Worm (Caenorhabditis elegans): ENCODE results near the gene Y62E10A.24.

Gene Y62E10A.24

ce11 chrIV:13388779-13389178, 18.3 kb downstream of the Y62E10A.24 start (continued):
- no peak for TF ChIP-seq Y79H2A.3 (GFP tag; conservative IDR thresholded peaks at IDR 0.05)
- TF ChIP-seq nhr-27 (tag; optimal IDR thresholded peaks at IDR 0.05) = no peak
- no peak for TF ChIP-seq hlh-26 (GFP tag; conservative IDR thresholded peaks at IDR 0.05)
- peak; percentile 62 for TF ChIP-seq ama-1 (optimal IDR thresholded peaks at IDR 0.05)
- TF ChIP-seq ama-1 (GFP tag; optimal IDR thresholded peaks at IDR 0.05) = no peak
- peak; percentile 36 for TF ChIP-seq ZK185.1 (tag; optimal IDR thresholded peaks at IDR 0.05; ENCODE audit: poor library complexity, severe bottlenecking)
- TF ChIP-seq sdz-38 (tag; optimal IDR thresholded peaks at IDR 0.05) = no peak
- TF ChIP-seq ceh-100 (GFP tag; IDR thresholded peaks at IDR 0.05) = no peak
- no peak for TF ChIP-seq attf-3 (GFP tag; conservative IDR thresholded peaks at IDR 0.05)
- no peak for TF ChIP-seq bed-1 (GFP tag; IDR thresholded peaks at IDR 0.05)
- peak; percentile 71 for TF ChIP-seq pbrm-1 (GFP tag; IDR thresholded peaks at IDR 0.05)
- no peak for TF ChIP-seq tbp1 (GFP tag; optimal IDR thresholded peaks at IDR 0.05)
- TF ChIP-seq egl-44 (GFP tag; IDR thresholded peaks at IDR 0.05) = no peak
- TF ChIP-seq T26A5.8 (tag; optimal IDR thresholded peaks at IDR 0.05) = no peak
- TF ChIP-seq F33H1.4 (GFP tag; IDR thresholded peaks at IDR 0.05) = no peak
- no peak for TF ChIP-seq lin-35 (GFP tag; optimal IDR thresholded peaks at IDR 0.05)
- no peak for TF ChIP-seq nhr-120 (GFP tag; IDR thresholded peaks at IDR 0.05)
- no peak for TF ChIP-seq D2030.7 (GFP tag; IDR thresholded peaks at IDR 0.05)
- TF ChIP-seq F52B5.7 (tag; optimal IDR thresholded peaks at IDR 0.05) = no peak
- no peak for TF ChIP-seq nfya-2 (GFP tag; IDR thresholded peaks at IDR 0.05)
- 0 out of 2 replicates have a peak, but pooled peaks have one; percentile 60 for TF ChIP-seq madf-3 (GFP tag; IDR thresholded peaks at IDR 0.05)
- no peak for TF ChIP-seq atf-7 (tag; optimal IDR thresholded peaks at IDR 0.05)
- no peak for TF ChIP-seq mel-28 (tag; optimal IDR thresholded peaks at IDR 0.05; ENCODE audit: borderline replicate concordance)
- TF ChIP-seq F57A8.1 (GFP tag; optimal IDR thresholded peaks at IDR 0.05) = no peak
- TF ChIP-seq lir-1 (GFP tag; conservative IDR thresholded peaks at IDR 0.05) = no peak
- no peak for TF ChIP-seq him-1 (tag; optimal IDR thresholded peaks at IDR 0.05)
- TF ChIP-seq efl-1 (GFP tag; optimal IDR thresholded peaks at IDR 0.05) = no peak
- no peak for TF ChIP-seq lag-1 (GFP tag; IDR thresholded peaks at IDR 0.05)
- TF ChIP-seq ceh-27 (GFP tag; optimal IDR thresholded peaks at IDR 0.05) = peak; percentile 18

ce11 chrIV:13389237-13389636, 18.7 kb downstream of the Y62E10A.24 start:
- TF ChIP-seq die-1 (tag; optimal IDR thresholded peaks at IDR 0.05) (no peak), lsl-1 (GFP tag; optimal IDR thresholded peaks at IDR 0.05) (no peak), madf-8 (GFP tag; conservative IDR thresholded peaks at IDR 0.05) (no peak), F39B2.1 (GFP tag; IDR thresholded peaks at IDR 0.05) (no peak), ZK185.1 (tag; optimal IDR thresholded peaks at IDR 0.05; ENCODE audit: poor library complexity, severe bottlenecking) (peak; percentile 74), cebp-1 (GFP tag; IDR thresholded peaks at IDR 0.05) (no peak), cebp-1 (tag; optimal IDR thresholded peaks at IDR 0.05) (no peak), snpc-1.1 (tag; optimal IDR thresholded peaks at IDR 0.05; ENCODE audit: insufficient read depth) (no peak), pbrm-1 (GFP tag; IDR thresholded peaks at IDR 0.05) (0 out of 2 replicates have a peak, but pooled peaks have one; percentile 6), ceh-27 (GFP tag; optimal IDR thresholded peaks at IDR 0.05) (no peak), F23B12.7 (tag; optimal IDR thresholded peaks at IDR 0.05; ENCODE audit: insufficient read depth) (no peak), ama-1 (optimal IDR thresholded peaks at IDR 0.05) (no peak), ama-1 (GFP tag; optimal IDR thresholded peaks at IDR 0.05) (no peak), B0261.1 (tag; optimal IDR thresholded peaks at IDR 0.05) (no peak), pha-4 (tag; optimal IDR thresholded peaks at IDR 0.05) (no peak), akir-1 (GFP tag; optimal IDR thresholded peaks at IDR 0.05) (no peak)

All from whole organism, young adult.